Worm (Caenorhabditis elegans) whole organism, late embryonic: Measurements from ENCODE around the gene C15H9.4.

ENCODE experiments used
- F13H6.1 ChIP-seq: sonication (generic microtip); optimal IDR thresholded peaks from 2 replicates; lab custom pipeline; 2016; ENCODE audit warnings: missing genetic modification characterization, missing compliant biosample characterization
- K02D7.2 ChIP-seq: sonication (generic microtip); optimal IDR thresholded peaks from 2 replicates; lab custom pipeline; 2017; ENCODE audit warnings: mild to moderate bottlenecking, missing genetic modification characterization, missing compliant biosample characterization
- T23F11.4 ChIP-seq: fragments of 200-800 bp; sonication (Bioruptor generic); optimal IDR thresholded peaks from 2 replicates; lab custom pipeline; 2018; ENCODE audit warnings: mild to moderate bottlenecking, missing genetic modification characterization, missing compliant biosample characterization
- ahr-1 ChIP-seq: sonication (generic microtip); optimal IDR thresholded peaks from 2 replicates; lab custom pipeline; 2016; ENCODE audit warnings: missing genetic modification characterization, missing compliant biosample characterization
- ama-1 ChIP-seq: fragments of 150-350 bp; optimal IDR thresholded peaks from 2 replicates; lab custom pipeline; 2014
- ceh-14 ChIP-seq: sonication (generic microtip); optimal IDR thresholded peaks from 2 replicates; lab custom pipeline; 2016; ENCODE audit warnings: missing genotype, missing genetic modification characterization, missing compliant biosample characterization
- ceh-18 ChIP-seq: sonication (generic microtip); optimal IDR thresholded peaks from 2 replicates; lab custom pipeline; 2016; ENCODE audit warnings: missing genetic modification characterization, missing compliant biosample characterization
- ceh-19 ChIP-seq: fragments of 200-800 bp; sonication (Bioruptor generic); optimal IDR thresholded peaks from 2 replicates; lab custom pipeline; 2018; ENCODE audit warnings: mild to moderate bottlenecking, missing genetic modification characterization, missing compliant biosample characterization
- ceh-2 ChIP-seq: sonication (generic microtip); optimal IDR thresholded peaks from 2 replicates; lab custom pipeline; 2016; ENCODE audit warnings: missing genotype, missing genetic modification characterization, missing compliant biosample characterization
- ceh-24 ChIP-seq: sonication (generic microtip); optimal IDR thresholded peaks from 2 replicates; lab custom pipeline; 2016; ENCODE audit warnings: mild to moderate bottlenecking, missing genetic modification characterization, missing compliant biosample characterization
- ceh-48 ChIP-seq: sonication (generic microtip); optimal IDR thresholded peaks from 2 replicates; lab custom pipeline; 2016; ENCODE audit warnings: missing genetic modification characterization, inconsistent platforms, missing compliant biosample characterization
- ceh-6 ChIP-seq: fragments of 200-800 bp; sonication (Bioruptor generic); optimal IDR thresholded peaks from 2 replicates; lab custom pipeline; 2018; ENCODE audit warnings: mild to moderate bottlenecking, missing genetic modification characterization, missing compliant biosample characterization
- ceh-9 ChIP-seq: sonication (generic microtip); optimal IDR thresholded peaks from 2 replicates; lab custom pipeline; 2016; ENCODE audit warnings: mild to moderate bottlenecking, missing genetic modification characterization, inconsistent platforms, missing compliant biosample characterization
- dmd-4 ChIP-seq: sonication (generic microtip); optimal IDR thresholded peaks from 2 replicates; lab custom pipeline; 2016; ENCODE audit warnings: borderline replicate concordance, missing genetic modification characterization, missing compliant biosample characterization
- dve-1 ChIP-seq: sonication (generic microtip); optimal IDR thresholded peaks from 2 replicates; lab custom pipeline; 2017; ENCODE audit warnings: antibody characterized with exemption, mild to moderate bottlenecking, missing genetic modification characterization, missing compliant biosample characterization
- elt-2 ChIP-seq: sonication (generic microtip); optimal IDR thresholded peaks from 2 replicates; lab custom pipeline; 2016; ENCODE audit warnings: missing genetic modification reagents, missing genetic modification characterization, missing compliant biosample characterization
- ets-4 ChIP-seq: sonication (generic microtip); optimal IDR thresholded peaks from 2 replicates; lab custom pipeline; 2016; ENCODE audit warnings: missing genetic modification characterization, missing compliant biosample characterization
- eyg-1 ChIP-seq: sonication (generic microtip); optimal IDR thresholded peaks from 2 replicates; lab custom pipeline; 2016; ENCODE audit warnings: missing genotype, missing genetic modification characterization, missing compliant biosample characterization
- fkh-6 ChIP-seq: sonication (generic microtip); optimal IDR thresholded peaks from 2 replicates; lab custom pipeline; 2016; ENCODE audit warnings: missing genetic modification characterization, missing compliant biosample characterization
- hlh-13 ChIP-seq: fragments of 200-800 bp; sonication (Bioruptor generic); optimal IDR thresholded peaks from 2 replicates; lab custom pipeline; 2018; ENCODE audit warnings: mild to moderate bottlenecking, missing genetic modification characterization, missing compliant biosample characterization
- hlh-30 ChIP-seq: sonication (generic microtip); optimal IDR thresholded peaks from 2 replicates; lab custom pipeline; 2017; ENCODE audit warnings: antibody characterized with exemption, missing genetic modification characterization, missing compliant biosample characterization; ENCODE audit not compliant: insufficient read depth
- lin-11 ChIP-seq: fragments of 200-800 bp; sonication (Bioruptor generic); optimal IDR thresholded peaks from 2 replicates; lab custom pipeline; 2018; ENCODE audit warnings: mild to moderate bottlenecking, missing genetic modification characterization, missing compliant biosample characterization
- mec-3 ChIP-seq: sonication (generic microtip); optimal IDR thresholded peaks from 2 replicates; lab custom pipeline; 2016; ENCODE audit warnings: borderline replicate concordance, missing genetic modification characterization, missing compliant biosample characterization
- pat-9 ChIP-seq: fragments of 200-800 bp; sonication (Bioruptor generic); optimal IDR thresholded peaks from 2 replicates; lab custom pipeline; 2018; ENCODE audit warnings: mild to moderate bottlenecking, missing genetic modification characterization, moderate library complexity, missing compliant biosample characterization
- pax-1 ChIP-seq: fragments of 150-350 bp; optimal IDR thresholded peaks from 2 replicates; lab custom pipeline; 2014; ENCODE audit warnings: missing biosample characterization, missing genetic modification characterization
- pha-2 ChIP-seq: sonication (generic microtip); optimal IDR thresholded peaks from 2 replicates; lab custom pipeline; 2017; ENCODE audit warnings: mild to moderate bottlenecking, missing genetic modification characterization, missing compliant biosample characterization
- pqm-1 ChIP-seq: sonication (generic microtip); optimal IDR thresholded peaks from 2 replicates; lab custom pipeline; 2016; ENCODE audit warnings: missing genetic modification characterization, missing compliant biosample characterization
- pros-1 ChIP-seq: fragments of 150-350 bp; optimal IDR thresholded peaks from 2 replicates; lab custom pipeline; 2014; ENCODE audit warnings: missing biosample characterization, missing genetic modification reagents, missing genetic modification characterization
- ref-2 ChIP-seq: sonication (generic microtip); optimal IDR thresholded peaks from 2 replicates; lab custom pipeline; 2016; ENCODE audit warnings: missing genetic modification characterization, missing compliant biosample characterization
- sox-2 ChIP-seq: fragments of 200-800 bp; sonication (Bioruptor generic); IDR thresholded peaks from 2 replicates; pipeline ENCODE4 v1.3.6; 2022; ENCODE audit warnings: missing genetic modification reagents, missing genetic modification characterization, missing compliant biosample characterization
- sox-4 ChIP-seq: sonication (generic microtip); optimal IDR thresholded peaks from 2 replicates; lab custom pipeline; 2017; ENCODE audit warnings: mild to moderate bottlenecking, missing genetic modification characterization, inconsistent platforms, missing compliant biosample characterization
- tbx-7 ChIP-seq: sonication (generic microtip); optimal IDR thresholded peaks from 2 replicates; lab custom pipeline; 2016; ENCODE audit warnings: missing genotype, missing genetic modification characterization, missing compliant biosample characterization
- unc-42 ChIP-seq: sonication (generic microtip); optimal IDR thresholded peaks from 2 replicates; lab custom pipeline; 2016; ENCODE audit warnings: missing genotype, missing genetic modification characterization, missing compliant biosample characterization
- unc-55 ChIP-seq: sonication (generic microtip); optimal IDR thresholded peaks from 2 replicates; lab custom pipeline; 2017; ENCODE audit warnings: missing biosample characterization, missing genetic modification reagents, missing genetic modification characterization
- zip-5 ChIP-seq: sonication (generic microtip); optimal IDR thresholded peaks from 2 replicates; lab custom pipeline; 2016; ENCODE audit warnings: missing genetic modification characterization, missing compliant biosample characterization
- ztf-16 ChIP-seq: sonication (generic microtip); optimal IDR thresholded peaks from 2 replicates; lab custom pipeline; 2017; ENCODE audit warnings: missing genetic modification characterization, missing compliant biosample characterization

Gene C15H9.4

DNA sequence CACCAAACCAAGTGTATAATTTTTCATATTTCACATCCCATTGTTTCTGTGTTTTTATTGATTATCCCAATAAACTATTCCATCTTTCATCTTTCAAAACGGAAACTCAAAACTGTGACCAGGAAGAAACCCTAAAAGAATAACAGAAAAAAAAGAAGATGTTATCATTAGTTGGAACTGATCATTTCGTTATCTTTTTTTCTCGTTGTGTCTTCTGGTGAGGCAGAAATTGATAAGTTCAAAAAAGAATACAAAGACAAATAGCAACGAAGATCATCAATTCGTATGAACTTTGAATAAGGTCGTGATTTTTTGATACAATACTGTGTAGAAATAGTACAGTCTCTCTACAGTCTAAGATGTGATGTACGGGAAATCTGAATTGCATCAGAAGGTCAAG, 15.7 kb upstream of the C15H9.4 start:
- TF ChIP-seq elt-2 (tag; lab: Kevin White, UChicago): peak; percentile 28
- TF ChIP-seq pha-2 (tag; lab: Kevin White, UChicago): no peak

ce11 chrX:6082660-6083059, 14.8 kb upstream of the C15H9.4 start, which contains the start of gene C45B2.3:
Gene C45B2.3, plus strand, starts transcription at chrX:6082960.
- TF ChIP-seq ceh-9 (tag; lab: Kevin White, UChicago): no peak
- no peak for TF ChIP-seq ref-2 (tag; lab: Kevin White, UChicago)
- TF ChIP-seq unc-42: no peak

- no peak for TF ChIP-seq ztf-16 (tag; lab: Kevin White, UChicago)
- no peak for TF ChIP-seq hlh-13 (GFP tag; lab: Kevin White, UChicago)
- TF ChIP-seq pqm-1: no peak
- no peak for TF ChIP-seq ceh-6 (GFP tag; lab: Kevin White, UChicago)
- no peak for TF ChIP-seq ceh-18 (tag; lab: Kevin White, UChicago)
- TF ChIP-seq ahr-1 (tag; lab: Kevin White, UChicago): no peak
- no peak for TF ChIP-seq dve-1 (tag; lab: Kevin White, UChicago)
- no peak for TF ChIP-seq ref-2 (tag; lab: Kevin White, UChicago)
- no peak for TF ChIP-seq eyg-1 (tag; lab: Kevin White, UChicago)
- TF ChIP-seq ceh-48 (tag; lab: Kevin White, UChicago): no peak
- no peak for TF ChIP-seq zip-5 (tag; lab: Kevin White, UChicago)
- no peak for TF ChIP-seq F13H6.1 (tag; lab: Kevin White, UChicago)
- TF ChIP-seq elt-2 (tag; lab: Kevin White, UChicago): no peak
- no peak for TF ChIP-seq ceh-19 (GFP tag; lab: Kevin White, UChicago)
- no peak for TF ChIP-seq sox-2 (GFP tag; lab: Robert Waterston, UW)
- TF ChIP-seq, all 69 proteins: peak for 0
Observed at ce11 chrX:6084439-6084838, 13.0 kb upstream of the C15H9.4 start, which contains the start of gene C45B2.2. Gene C45B2.2, plus strand, starts transcription at chrX:6084739.

DNA sequence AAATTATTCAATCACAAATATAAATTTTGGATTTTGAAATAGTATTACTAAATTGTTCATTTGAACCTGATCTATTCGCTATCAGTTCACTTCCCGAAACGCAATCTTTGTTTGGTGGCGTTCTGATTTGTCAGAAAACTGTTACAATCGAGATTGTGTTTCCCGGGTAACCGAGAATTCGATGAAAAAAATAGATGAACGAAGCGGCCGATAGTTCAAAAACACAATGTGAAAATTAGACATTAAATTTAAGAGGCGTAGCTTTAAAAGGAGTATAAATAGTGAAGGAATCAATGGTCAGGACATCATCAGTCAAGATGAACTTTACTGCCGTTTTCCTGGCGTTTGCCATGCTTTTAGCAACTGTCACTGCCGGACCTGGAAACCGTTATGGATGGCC, 11.6 kb upstream of the C15H9.4 start, which contains the start of gene C45B2.1:
C45B2.1 (plus strand) TSS at position 301 of the 400 bp plus-strand sequence.
- TF ChIP-seq ceh-48 (tag; lab: Kevin White, UChicago) (no peak), mec-3 (tag; lab: Kevin White, UChicago) (no peak), T23F11.4 (GFP tag; lab: Kevin White, UChicago) (no peak)

- no peak for TF ChIP-seq ceh-2 (tag; lab: Kevin White, UChicago)
- TF ChIP-seq fkh-6 (tag; lab: Kevin White, UChicago): no peak
- no peak for TF ChIP-seq pax-1
- TF ChIP-seq ceh-14 (tag; lab: Kevin White, UChicago): no peak
- TF ChIP-seq sox-4 (tag; lab: Kevin White, UChicago): no peak
- no peak for TF ChIP-seq eyg-1 (tag; lab: Kevin White, UChicago)
Observed at ce11 chrX:6087676-6088075, 9.8 kb upstream of the C15H9.4 start, which contains the start of gene C45B2.8. Gene C45B2.8, plus strand, starts transcription at chrX:6087976.

DNA sequence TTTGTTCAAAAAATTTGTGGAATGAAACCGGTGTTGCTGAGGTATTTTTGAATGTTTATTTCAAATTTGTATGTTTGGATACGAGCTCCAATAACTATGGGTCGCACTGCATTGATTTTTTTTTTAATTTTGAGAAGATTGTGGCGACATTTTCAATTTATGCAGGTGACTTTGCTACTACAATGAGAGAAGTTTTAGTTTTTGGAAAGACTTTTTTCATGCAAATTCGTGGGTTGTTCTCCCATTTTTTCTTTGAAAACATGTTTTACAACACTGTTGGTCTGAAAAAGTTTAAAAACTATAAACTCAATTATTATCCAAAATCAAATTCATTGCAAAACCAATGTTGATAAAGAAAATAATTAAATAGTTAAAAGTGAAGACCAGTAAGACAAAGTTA, 8.7 kb upstream of the C15H9.4 start:
- TF ChIP-seq dmd-4 (no peak), pros-1 (tag; lab: Kevin White, UChicago) (no peak), tbx-7 (tag; lab: Kevin White, UChicago) (no peak), ceh-24 (no peak), hlh-30 (tag; lab: Kevin White, UChicago) (no peak), lin-11 (tag; lab: Kevin White, UChicago) (no peak), ama-1 (no peak), pat-9 (tag; lab: Kevin White, UChicago) (no peak), ets-4 (tag; lab: Kevin White, UChicago) (no peak), K02D7.2 (no peak), unc-55 (GFP tag; lab: Kevin White, UChicago) (no peak)
